Worm (Caenorhabditis elegans): ENCODE data around the gene K02E11.6.

ce11 chrV:14290636-14291035 is 42.0 kb downstream of the K02E11.6 start, which contains the start of gene F14D7.18:
- no peak for TF ChIP-seq B0336.3 (GFP tag; IDR thresholded peaks at IDR 0.05)
- TF ChIP-seq unc-62 (GFP tag; optimal IDR thresholded peaks at IDR 0.05) = no peak
- no peak for TF ChIP-seq ama-1 (optimal IDR thresholded peaks at IDR 0.05)
- TF ChIP-seq ama-1 (GFP tag; optimal IDR thresholded peaks at IDR 0.05) = no peak
- no peak for TF ChIP-seq rcor-1 (GFP tag; IDR thresholded peaks at IDR 0.05)
- no peak for TF ChIP-seq B0035.1 (tag; optimal IDR thresholded peaks at IDR 0.05)
- TF ChIP-seq pha-4 (tag; optimal IDR thresholded peaks at IDR 0.05) = no peak
- TF ChIP-seq egl-18 (GFP tag; IDR thresholded peaks at IDR 0.05) = no peak
- no peak for TF ChIP-seq somi-1 (GFP tag; optimal IDR thresholded peaks at IDR 0.05)
- no peak for TF ChIP-seq snpc-3.4 (tag; optimal IDR thresholded peaks at IDR 0.05)
